Fruit fly (Drosophila melanogaster) whole organism, wandering third instar larva: ENCODE results near the gene Wdr33.

Experiments used
- Abd-B ChIP-seq: fragments of >200 bp; optimal IDR thresholded peaks from 2 replicates; lab custom pipeline; 2017; ENCODE audit warnings: missing biosample characterization, missing genetic modification characterization
- CG9705 ChIP-seq: fragments of 200-800 bp; sonication (Bioruptor generic); optimal IDR thresholded peaks from 2 replicates; lab custom pipeline; 2018; ENCODE audit warnings: missing biosample characterization, mild to moderate bottlenecking, missing genetic modification characterization
- CrebA ChIP-seq: fragments of 200-800 bp; sonication (Bioruptor generic); optimal IDR thresholded peaks from 2 replicates; lab custom pipeline; 2016; ENCODE audit warnings: missing biosample characterization, mild to moderate bottlenecking, missing genetic modification characterization, borderline replicate concordance
- Dfd ChIP-seq: fragments of >200 bp; optimal IDR thresholded peaks from 2 replicates; lab custom pipeline; 2017; ENCODE audit warnings: missing biosample characterization, missing genetic modification characterization
- Dif ChIP-seq: fragments of 200-275, 200-300 bp; sonication (Bioruptor generic); optimal IDR thresholded peaks from 2 replicates; lab custom pipeline; 2018; ENCODE audit warnings: missing biosample characterization, missing genetic modification characterization; ENCODE audit not compliant: partially characterized antibody
- GATAd ChIP-seq: sonication (Bioruptor generic); optimal IDR thresholded peaks from 2 replicates; lab custom pipeline; 2016; ENCODE audit warnings: missing biosample characterization, missing genetic modification characterization
- HLH106 ChIP-seq: fragments of 200-800 bp; optimal IDR thresholded peaks from 3 replicates; lab custom pipeline; 2019; ENCODE audit warnings: missing biosample characterization, mild to moderate bottlenecking, missing genetic modification characterization, moderate library complexity
- Hnf4 ChIP-seq: fragments of 200-800 bp; sonication (Bioruptor generic); optimal IDR thresholded peaks from 2 replicates; lab custom pipeline; 2016; ENCODE audit warnings: missing biosample characterization, mild to moderate bottlenecking, missing genetic modification characterization
- Hr78 ChIP-seq: fragments of >200 bp; optimal IDR thresholded peaks from 2 replicates; lab custom pipeline; 2017; ENCODE audit warnings: missing biosample characterization, missing genetic modification characterization
- Hr83 ChIP-seq: fragments of 200-300 bp; sonication (Bioruptor generic); optimal IDR thresholded peaks from 2 replicates; lab custom pipeline; 2016; ENCODE audit warnings: missing biosample characterization, mild to moderate bottlenecking, missing genetic modification characterization, moderate library complexity; ENCODE audit not compliant: poor library complexity, severe bottlenecking
- Jra ChIP-seq: sonication (Bioruptor generic); optimal IDR thresholded peaks from 2 replicates; lab custom pipeline; 2016; ENCODE audit warnings: missing biosample characterization, missing genetic modification characterization
- Mio ChIP-seq: sonication (Bioruptor generic); optimal IDR thresholded peaks from 2 replicates; lab custom pipeline; 2016; ENCODE audit warnings: missing biosample characterization, missing genetic modification characterization
- Myc ChIP-seq: fragments of >200 bp; optimal IDR thresholded peaks from 2 replicates; lab custom pipeline; 2017
- OdsH ChIP-seq: fragments of 200-800 bp; sonication (Bioruptor generic); optimal IDR thresholded peaks from 2 replicates; lab custom pipeline; 2016; ENCODE audit warnings: missing biosample characterization, mild to moderate bottlenecking, missing genetic modification characterization
- Rel ChIP-seq, 2 experiments: fragments of 200-800 bp; sonication (Bioruptor generic) in 1 of 2; optimal IDR thresholded peaks; 2 replicates in 1 of 2; 3 replicates in 1 of 2; lab custom pipeline; 2016 to 2019; ENCODE audit warnings: mild to moderate bottlenecking in 2 of 2, missing biosample characterization in 2 of 2, missing genetic modification characterization in 2 of 2, moderate library complexity in 1 of 2
- Sp1 ChIP-seq: fragments of 200-800 bp; sonication (Bioruptor generic); optimal IDR thresholded peaks from 3 replicates; lab custom pipeline; 2019; ENCODE audit warnings: missing biosample characterization, mild to moderate bottlenecking, missing genetic modification characterization, moderate library complexity
- Vsx2 ChIP-seq: fragments of 200-300, 225-300 bp; sonication (Bioruptor generic); optimal IDR thresholded peaks from 2 replicates; lab custom pipeline; 2018; ENCODE audit warnings: missing biosample characterization, missing genetic modification characterization; ENCODE audit not compliant: partially characterized antibody
- br ChIP-seq: fragments of 200-800 bp; sonication (Bioruptor generic); optimal IDR thresholded peaks from 2 replicates; lab custom pipeline; 2016; ENCODE audit warnings: missing biosample characterization, missing genetic modification characterization
- brk ChIP-seq: fragments of 200-800 bp; sonication (Bioruptor generic); optimal IDR thresholded peaks from 2 replicates; lab custom pipeline; 2016; ENCODE audit warnings: missing biosample characterization, mild to moderate bottlenecking, missing genetic modification characterization
- dl ChIP-seq, 2 experiments: fragments of 175-275, 200-275 bp in 1 of 2; fragments of 200-275 bp in 1 of 2; sonication (Bioruptor generic); optimal IDR thresholded peaks; lab custom pipeline; 2018; ENCODE audit warnings: mild to moderate bottlenecking in 2 of 2, missing biosample characterization in 2 of 2, missing genetic modification characterization in 2 of 2, moderate library complexity in 2 of 2; ENCODE audit not compliant: partially characterized antibody in 2 of 2, insufficient read depth in 1 of 2
- dmrt93B ChIP-seq: fragments of 200-800 bp; sonication (Bioruptor generic); optimal IDR thresholded peaks from 2 replicates; lab custom pipeline; 2018; ENCODE audit warnings: missing biosample characterization, mild to moderate bottlenecking, missing genetic modification characterization
- dsf ChIP-seq: sonication (Bioruptor generic); optimal IDR thresholded peaks from 2 replicates; lab custom pipeline; 2016; ENCODE audit warnings: missing biosample characterization, missing genetic modification characterization, borderline replicate concordance
- ey ChIP-seq: fragments of 200-800 bp; sonication (Bioruptor generic); optimal IDR thresholded peaks from 2 replicates; lab custom pipeline; 2016; ENCODE audit warnings: missing biosample characterization, missing genetic modification characterization
- foxo ChIP-seq, 2 experiments: fragments of 200-800 bp; sonication (Bioruptor generic); optimal IDR thresholded peaks; 2 replicates in 1 of 2; 3 replicates in 1 of 2; lab custom pipeline; 2016 to 2017; ENCODE audit warnings: missing biosample characterization in 2 of 2, missing genetic modification characterization in 2 of 2
- fru ChIP-seq: fragments of 200-800 bp; sonication (Bioruptor generic); optimal IDR thresholded peaks from 3 replicates; lab custom pipeline; 2016; ENCODE audit warnings: missing biosample characterization, mild to moderate bottlenecking, missing genetic modification characterization
- h ChIP-seq: fragments of 200-800 bp; sonication (Bioruptor generic); optimal IDR thresholded peaks from 3 replicates; lab custom pipeline; 2016; ENCODE audit warnings: missing biosample characterization, mild to moderate bottlenecking, missing genetic modification characterization
- jim ChIP-seq: fragments of 175-275, 200-325 bp; sonication (Bioruptor generic); optimal IDR thresholded peaks from 2 replicates; lab custom pipeline; 2016; ENCODE audit warnings: missing biosample characterization, mild to moderate bottlenecking, missing genetic modification characterization
- lola ChIP-seq: fragments of >200 bp; optimal IDR thresholded peaks from 2 replicates; lab custom pipeline; 2017; ENCODE audit warnings: missing biosample characterization, missing genetic modification characterization
- pan ChIP-seq: fragments of >200 bp; optimal IDR thresholded peaks from 2 replicates; lab custom pipeline; 2017
- psq ChIP-seq: fragments of 200-800 bp; sonication (Bioruptor generic); optimal IDR thresholded peaks from 3 replicates; lab custom pipeline; 2017; ENCODE audit warnings: missing biosample characterization, mild to moderate bottlenecking, missing genetic modification characterization, moderate library complexity
- rgr ChIP-seq: fragments of 200-800 bp; sonication (Bioruptor generic); optimal IDR thresholded peaks from 3 replicates; lab custom pipeline; 2016; ENCODE audit warnings: missing biosample characterization, mild to moderate bottlenecking, missing genetic modification characterization
- sage ChIP-seq: fragments of 200-800 bp; sonication (Bioruptor generic); optimal IDR thresholded peaks from 2 replicates; lab custom pipeline; 2016; ENCODE audit warnings: missing biosample characterization, mild to moderate bottlenecking, missing genetic modification characterization
- sv ChIP-seq: fragments of 200-800 bp; sonication (Bioruptor generic); optimal IDR thresholded peaks from 3 replicates; lab custom pipeline; 2016; ENCODE audit warnings: missing biosample characterization, missing genetic modification characterization
- tai ChIP-seq: sonication (Bioruptor generic); optimal IDR thresholded peaks from 2 replicates; lab custom pipeline; 2016; ENCODE audit warnings: missing biosample characterization, missing genetic modification characterization
- usp ChIP-seq: fragments of >200 bp; optimal IDR thresholded peaks from 2 replicates; lab custom pipeline; 2017; ENCODE audit warnings: missing biosample characterization, missing genetic modification characterization
- woc ChIP-seq: sonication (Bioruptor generic); optimal IDR thresholded peaks from 2 replicates; lab custom pipeline; 2016; ENCODE audit warnings: missing biosample characterization, mild to moderate bottlenecking, missing genetic modification characterization

The Wdr33 gene

dm6 chr3R:5669740-5670659 is 9.6 kb downstream of the Wdr33 start:
- peak; percentile 60 for TF ChIP-seq psq (GFP tag; lab: Kevin White, UChicago)
- TF ChIP-seq dl (GFP tag; optimal IDR thresholded peaks at IDR 0.05; lab: Kevin White, UChicago; ENCODE audit: insufficient read depth in 1 of 2, partially characterized antibody in 2 of 2), result no peak

DNA sequence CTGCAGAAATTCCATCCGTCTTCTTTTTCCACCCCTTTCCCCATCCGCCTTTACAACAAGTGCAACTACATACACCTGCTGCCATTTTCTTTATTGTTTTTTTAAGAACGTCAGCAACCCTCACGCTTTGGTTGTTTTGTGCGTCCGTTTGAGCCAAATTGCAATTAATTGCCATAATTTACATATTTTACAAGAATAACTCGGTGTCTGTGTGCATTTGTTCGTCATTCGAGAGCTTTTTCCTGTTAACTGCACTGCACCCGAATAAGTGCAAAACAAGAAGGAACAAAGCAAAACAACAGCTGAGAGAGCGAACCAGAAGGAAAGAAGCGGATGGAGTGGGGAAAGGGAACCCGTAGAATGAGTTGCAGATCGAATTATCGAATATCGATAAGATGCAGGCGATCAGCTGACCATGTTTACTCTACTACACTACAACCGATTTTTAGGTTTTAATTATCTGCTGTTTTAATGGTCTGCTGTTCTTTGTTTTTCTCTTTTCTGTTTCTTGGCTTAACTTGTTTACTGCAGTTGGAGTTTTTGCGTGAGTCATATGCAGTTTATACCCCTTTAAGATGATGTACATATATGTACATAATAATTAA is 10.3 kb downstream of the Wdr33 start:
- no peak for TF ChIP-seq ey (GFP tag; lab: Kevin White, UChicago)
- no peak for TF ChIP-seq tai (GFP tag; lab: Kevin White, UChicago)
- TF ChIP-seq h (GFP tag; lab: Kevin White, UChicago), result no peak
- TF ChIP-seq OdsH (GFP tag; lab: Kevin White, UChicago), result no peak
- peak; percentile 85 for TF ChIP-seq psq (GFP tag; lab: Kevin White, UChicago)
- TF ChIP-seq Dif (GFP tag; lab: Kevin White, UChicago), result no peak
- TF ChIP-seq brk (GFP tag; lab: Kevin White, UChicago), result peak; percentile 12
- TF ChIP-seq rgr (GFP tag; lab: Kevin White, UChicago), result peak; percentile 4
- no peak for TF ChIP-seq dsf (GFP tag; lab: Kevin White, UChicago)
- TF ChIP-seq woc (GFP tag; lab: Kevin White, UChicago), result no peak
- TF ChIP-seq pan (lab: Kevin White, UChicago), result no peak
- TF ChIP-seq GATAd (GFP tag; lab: Kevin White, UChicago), result no peak
- no peak for TF ChIP-seq Hr83 (GFP tag; lab: Kevin White, UChicago)
- no peak for TF ChIP-seq usp
- no peak for TF ChIP-seq HLH106 (tag; lab: Kevin White, UChicago)
- TF ChIP-seq Hnf4 (GFP tag; lab: Kevin White, UChicago), result peak; percentile 36
- TF ChIP-seq Mio (GFP tag; lab: Kevin White, UChicago), result peak; percentile 6
- TF ChIP-seq sage, result no peak
- TF ChIP-seq fru (GFP tag; lab: Kevin White, UChicago), result peak; percentile 11
- no peak for TF ChIP-seq Abd-B (GFP tag; lab: Kevin White, UChicago)
- peak in 1 of 2 experiments; percentile 8 for TF ChIP-seq foxo (GFP tag; optimal IDR thresholded peaks at IDR 0.05; lab: Kevin White, UChicago)
- TF ChIP-seq sv, result no peak
- peak; percentile 17 for TF ChIP-seq Jra (GFP tag; lab: Kevin White, UChicago)
- no peak for TF ChIP-seq Dfd (GFP tag; lab: Kevin White, UChicago)
- peak; percentile 46 for TF ChIP-seq jim
- no peak for TF ChIP-seq Myc (lab: Kevin White, UChicago)
- no peak for TF ChIP-seq CrebA
- TF ChIP-seq, all 38 proteins: peak for 9

DNA sequence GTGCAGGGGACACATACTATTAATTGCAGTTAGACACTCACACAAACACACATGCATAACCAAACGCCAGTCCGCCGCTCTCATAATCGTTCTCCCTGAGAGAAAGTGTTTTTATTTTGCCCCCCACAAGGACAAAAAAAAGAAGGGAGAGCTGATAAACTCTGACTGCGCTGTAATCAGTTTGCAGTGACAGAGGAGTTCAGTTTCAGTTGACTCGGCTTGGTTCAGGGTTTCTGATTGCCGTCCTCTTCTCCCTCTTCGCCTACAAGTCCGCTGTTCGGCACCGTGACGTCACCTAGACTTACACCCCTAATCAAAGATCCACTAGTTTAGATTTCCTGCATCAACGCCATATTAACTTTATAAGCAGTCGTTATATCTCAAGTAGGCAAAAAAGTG is 10.8 kb downstream of the Wdr33 start:
- TF ChIP-seq Hr83 (GFP tag; lab: Kevin White, UChicago) (peak; percentile 40), rgr (GFP tag; lab: Kevin White, UChicago) (no peak), Myc (lab: Kevin White, UChicago) (no peak)
- TF ChIP-seq, all 38 proteins: peak for 1

DNA sequence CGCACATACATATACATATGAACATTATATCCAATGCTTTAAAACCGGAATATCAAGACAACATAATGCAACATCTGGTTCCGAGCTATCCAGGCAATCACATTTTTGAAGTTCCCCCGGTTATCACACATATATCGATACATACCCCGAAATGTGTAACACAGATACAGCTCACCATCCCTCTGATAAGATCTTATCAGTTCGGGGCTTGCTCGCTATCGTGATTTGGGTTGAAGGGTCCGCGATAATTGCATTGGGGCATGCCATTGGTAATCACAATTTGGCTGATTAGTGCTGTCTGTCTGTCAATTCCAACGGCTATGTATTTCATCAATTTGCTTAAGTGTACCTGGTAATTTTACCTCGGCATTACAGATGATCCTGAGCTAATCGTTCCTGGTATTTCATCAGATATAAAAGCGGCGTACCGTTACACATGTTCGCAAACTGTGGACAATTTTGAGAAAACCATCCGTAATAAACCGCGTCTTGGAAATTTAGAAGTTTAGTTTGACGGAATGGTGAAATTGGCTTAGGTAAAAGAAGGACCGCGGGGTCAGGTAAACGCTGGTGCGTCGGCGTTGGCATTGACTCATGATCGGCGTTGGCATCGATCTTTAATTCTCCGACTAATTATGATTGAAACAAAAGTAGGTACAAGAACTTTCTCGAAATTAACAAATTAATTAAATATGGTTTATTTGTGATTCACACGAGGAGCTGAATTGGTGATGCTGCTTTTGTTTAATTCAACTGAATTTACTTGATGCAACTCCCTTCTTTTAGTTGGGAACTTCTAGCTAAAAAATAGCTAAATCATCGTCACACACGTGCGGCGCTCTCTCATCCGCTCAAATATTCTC is 11.6 kb downstream of the Wdr33 start:
- TF ChIP-seq sage, result no peak
- TF ChIP-seq CG9705 (GFP tag; lab: Kevin White, UChicago), result no peak
- no peak for TF ChIP-seq Dfd (GFP tag; lab: Kevin White, UChicago)
- TF ChIP-seq lola, result no peak
- no peak for TF ChIP-seq dmrt93B (GFP tag; lab: Kevin White, UChicago)
- no peak for TF ChIP-seq Hnf4 (GFP tag; lab: Kevin White, UChicago)
- TF ChIP-seq Vsx2, result no peak
- TF ChIP-seq dsf (GFP tag; lab: Kevin White, UChicago), result no peak
- no peak for TF ChIP-seq h (GFP tag; lab: Kevin White, UChicago)
- no peak for TF ChIP-seq br
- TF ChIP-seq Hr78, result no peak
- TF ChIP-seq pan (lab: Kevin White, UChicago), result no peak
- TF ChIP-seq Sp1 (GFP tag; lab: Kevin White, UChicago), result no peak
- TF ChIP-seq CrebA, result no peak
- TF ChIP-seq psq (GFP tag; lab: Kevin White, UChicago), result no peak
- TF ChIP-seq jim, result no peak
- TF ChIP-seq dl (GFP tag; optimal IDR thresholded peaks at IDR 0.05; lab: Kevin White, UChicago; ENCODE audit: insufficient read depth in 1 of 2, partially characterized antibody in 2 of 2), result peak; percentile 42 to 56
- no peak for TF ChIP-seq woc (GFP tag; lab: Kevin White, UChicago)
- no peak for TF ChIP-seq Rel (GFP tag; optimal IDR thresholded peaks at IDR 0.05; lab: Kevin White, UChicago)
- TF ChIP-seq Rel (tag; optimal IDR thresholded peaks at IDR 0.05; lab: Kevin White, UChicago), result peak; percentile 46
- no peak for TF ChIP-seq HLH106 (tag; lab: Kevin White, UChicago)
- TF ChIP-seq Jra (GFP tag; lab: Kevin White, UChicago), result no peak
- TF ChIP-seq OdsH (GFP tag; lab: Kevin White, UChicago), result no peak
- TF ChIP-seq rgr (GFP tag; lab: Kevin White, UChicago), result no peak
- no peak for TF ChIP-seq GATAd (GFP tag; lab: Kevin White, UChicago)
- TF ChIP-seq ey (GFP tag; lab: Kevin White, UChicago), result no peak
